Fruit fly (Drosophila melanogaster) whole organism, embryonic: Measurements from ENCODE around the gene PEK.

Experiments
- Adf1 ChIP-seq: fragments of 200-800 bp; sonication (Bioruptor generic); IDR thresholded peaks from 2 replicates; pipeline ENCODE4 v1.3.6; 2022; ENCODE audit warnings: missing biosample characterization, missing genetic modification characterization
- Bgb ChIP-seq: fragments of 200-800 bp; sonication (Bioruptor generic); IDR thresholded peaks from 2 replicates; pipeline ENCODE4 v1.3.6; 2022; ENCODE audit warnings: missing biosample characterization, missing genetic modification characterization; ENCODE audit not compliant: partially characterized antibody
- CG10147 ChIP-seq: fragments of 200-800 bp; sonication (Bioruptor generic); optimal IDR thresholded peaks from 2 replicates; lab custom pipeline; 2019; ENCODE audit warnings: missing biosample characterization, mild to moderate bottlenecking, missing genetic modification characterization, moderate library complexity
- CG13775 ChIP-seq: fragments of 200-800 bp; sonication (Bioruptor generic); optimal IDR thresholded peaks from 3 replicates; lab custom pipeline; 2017; ENCODE audit warnings: missing biosample characterization, mild to moderate bottlenecking, missing genetic modification characterization
- CG14014 ChIP-seq: fragments of 200-800 bp; sonication (Bioruptor generic); IDR thresholded peaks from 2 replicates; pipeline ENCODE4 v1.3.6; 2022; ENCODE audit warnings: missing biosample characterization, missing genetic modification characterization
- CG14667 ChIP-seq: fragments of 200-800 bp; sonication (Bioruptor generic); IDR thresholded peaks from 2 replicates; pipeline ENCODE4 v1.3.6; 2022; ENCODE audit warnings: missing biosample characterization, missing genetic modification characterization
- CG1602 ChIP-seq: fragments of 200-800 bp; sonication (Bioruptor generic); optimal IDR thresholded peaks from 3 replicates; lab custom pipeline; 2016; ENCODE audit warnings: missing biosample characterization, missing genetic modification characterization
- CG17361 ChIP-seq: fragments of 200-800 bp; sonication (Bioruptor generic); IDR thresholded peaks from 3 replicates; pipeline ENCODE4 v1.3.6; 2022; ENCODE audit warnings: missing biosample characterization, missing genetic modification characterization
- CG17385 ChIP-seq: fragments of 200-800 bp; sonication (Bioruptor generic); optimal IDR thresholded peaks from 3 replicates; lab custom pipeline; 2018; ENCODE audit warnings: missing biosample characterization, mild to moderate bottlenecking, missing genetic modification characterization
- CG17802 ChIP-seq: fragments of 200-800 bp; sonication (Bioruptor generic); optimal IDR thresholded peaks from 2 replicates; lab custom pipeline; 2018; ENCODE audit warnings: missing biosample characterization, mild to moderate bottlenecking, missing genetic modification characterization, moderate library complexity
- CG31365 ChIP-seq: fragments of 200-800 bp; sonication (Bioruptor generic); optimal IDR thresholded peaks from 2 replicates; lab custom pipeline; 2018; ENCODE audit warnings: missing biosample characterization, mild to moderate bottlenecking, missing genetic modification characterization
- CG31388 ChIP-seq: fragments of 200-800 bp; sonication (Bioruptor generic); optimal IDR thresholded peaks from 2 replicates; lab custom pipeline; 2016; ENCODE audit warnings: missing biosample characterization, missing genetic modification characterization
- CG32532 ChIP-seq: fragments of 200-800 bp; sonication (Bioruptor generic); IDR thresholded peaks from 2 replicates; pipeline ENCODE4 v1.3.6; 2022; ENCODE audit warnings: missing biosample characterization, missing genetic modification characterization
- CG3407 ChIP-seq: fragments of 200-800 bp; sonication (Bioruptor generic); optimal IDR thresholded peaks from 2 replicates; lab custom pipeline; 2018; ENCODE audit warnings: missing biosample characterization, mild to moderate bottlenecking, missing genetic modification characterization
- CG34422 ChIP-seq: fragments of 200-800 bp; sonication (Bioruptor generic); IDR thresholded peaks from 3 replicates; pipeline ENCODE4 v1.3.6; 2022; ENCODE audit warnings: missing biosample characterization, missing genetic modification characterization
- CG43689 ChIP-seq: fragments of 200-800 bp; sonication (Bioruptor generic); IDR thresholded peaks from 2 replicates; pipeline ENCODE4 v1.3.6; 2022; ENCODE audit warnings: missing biosample characterization, missing genetic modification characterization
- CG4617 ChIP-seq: fragments of 200-800 bp; sonication (Bioruptor generic); optimal IDR thresholded peaks from 3 replicates; lab custom pipeline; 2016; ENCODE audit warnings: missing biosample characterization, missing genetic modification characterization, borderline replicate concordance
- CG6791 ChIP-seq: fragments of 200-800 bp; sonication (Bioruptor generic); IDR thresholded peaks from 3 replicates; pipeline ENCODE4 v1.3.6; 2022; ENCODE audit warnings: missing biosample characterization, missing genetic modification characterization; ENCODE audit not compliant: partially characterized antibody
- CG7357 ChIP-seq: fragments of 200-800 bp; sonication (Bioruptor generic); IDR thresholded peaks from 3 replicates; pipeline ENCODE4 v1.3.6; 2022; ENCODE audit warnings: missing biosample characterization, missing genetic modification characterization
- CG7745 ChIP-seq: fragments of 200-800 bp; sonication (Bioruptor generic); optimal IDR thresholded peaks from 2 replicates; lab custom pipeline; 2018; ENCODE audit warnings: missing biosample characterization, mild to moderate bottlenecking, missing genetic modification characterization, moderate library complexity
- CG7786 ChIP-seq: fragments of 200-800 bp; sonication (Bioruptor generic); optimal IDR thresholded peaks from 2 replicates; lab custom pipeline; 2016; ENCODE audit warnings: missing biosample characterization, missing genetic modification characterization
- CG7928 ChIP-seq: fragments of 200-800 bp; sonication (Bioruptor generic); optimal IDR thresholded peaks from 2 replicates; lab custom pipeline; 2017; ENCODE audit warnings: missing biosample characterization, mild to moderate bottlenecking, missing genetic modification characterization
- Camta ChIP-seq: fragments of 200-800 bp; sonication (Bioruptor generic); optimal IDR thresholded peaks from 2 replicates; lab custom pipeline; 2016; ENCODE audit warnings: missing biosample characterization, missing genetic modification characterization
- Deaf1 ChIP-seq: fragments of 200-800 bp; optimal IDR thresholded peaks from 3 replicates; lab custom pipeline; 2019; ENCODE audit warnings: missing biosample characterization, mild to moderate bottlenecking, missing genetic modification characterization, moderate library complexity
- Dfd ChIP-seq, 2 experiments: fragments of >200 bp; optimal IDR thresholded peaks; 2 replicates each; lab custom pipeline; 2017; ENCODE audit warnings: missing biosample characterization in 2 of 2, missing genetic modification characterization in 2 of 2
- Drgx ChIP-seq: fragments of 200-800 bp; sonication (Bioruptor generic); IDR thresholded peaks from 2 replicates; pipeline ENCODE4 v1.3.6; 2022; ENCODE audit warnings: missing biosample characterization, missing genetic modification characterization
- HLH4C ChIP-seq: fragments of 200-800 bp; sonication (Bioruptor generic); IDR thresholded peaks from 3 replicates; pipeline ENCODE4 v1.3.6; 2022; ENCODE audit warnings: missing biosample characterization, missing genetic modification characterization; ENCODE audit not compliant: partially characterized antibody
- HLHmδ ChIP-seq: fragments of 200-800 bp; sonication (Bioruptor generic); optimal IDR thresholded peaks from 2 replicates; lab custom pipeline; 2018; ENCODE audit warnings: missing biosample characterization, mild to moderate bottlenecking, missing genetic modification characterization, moderate library complexity
- Hr39 ChIP-seq: fragments of >200 bp; optimal IDR thresholded peaks from 2 replicates; lab custom pipeline; 2017
- Lhr ChIP-seq: fragments of 200-800 bp; sonication (Bioruptor generic); optimal IDR thresholded peaks from 3 replicates; lab custom pipeline; 2017; ENCODE audit warnings: mild to moderate bottlenecking, missing biosample characterization, missing genetic modification reagents, missing genetic modification characterization
- MBD-R2 ChIP-seq: fragments of 200-800 bp; sonication (Bioruptor generic); IDR thresholded peaks from 2 replicates; pipeline ENCODE4 v1.3.6; 2022; ENCODE audit warnings: missing biosample characterization, missing genetic modification characterization
- NfI ChIP-seq: fragments of 200-800 bp; sonication (Bioruptor generic); optimal IDR thresholded peaks from 3 replicates; lab custom pipeline; 2018; ENCODE audit warnings: missing biosample characterization, mild to moderate bottlenecking, missing genetic modification characterization, moderate library complexity
- Oli ChIP-seq: fragments of 200-800 bp; sonication (Bioruptor generic); optimal IDR thresholded peaks from 2 replicates; lab custom pipeline; 2018; ENCODE audit warnings: missing biosample characterization, mild to moderate bottlenecking, missing genetic modification characterization, moderate library complexity
- Opbp ChIP-seq: fragments of 200-800 bp; sonication (Bioruptor generic); IDR thresholded peaks from 3 replicates; pipeline ENCODE4 v1.3.6; 2022; ENCODE audit warnings: missing biosample characterization, missing genetic modification characterization; ENCODE audit not compliant: partially characterized antibody
- Optix ChIP-seq: fragments of 200-800 bp; sonication (Bioruptor generic); IDR thresholded peaks from 3 replicates; pipeline ENCODE4 v1.3.6; 2022; ENCODE audit warnings: missing biosample characterization, missing genetic modification characterization
- Sin3A ChIP-seq: fragments of >200 bp; optimal IDR thresholded peaks from 2 replicates; lab custom pipeline; 2018
- Six4 ChIP-seq: fragments of 200-800 bp; sonication (Bioruptor generic); optimal IDR thresholded peaks from 2 replicates; lab custom pipeline; 2016; ENCODE audit warnings: missing biosample characterization, missing genetic modification characterization
- Tbp ChIP-seq: fragments of >200 bp; optimal IDR thresholded peaks from 2 replicates; lab custom pipeline; 2018; ENCODE audit warnings: missing biosample characterization, missing genetic modification characterization
- az2 ChIP-seq: fragments of 200-800 bp; sonication (Bioruptor generic); optimal IDR thresholded peaks from 3 replicates; lab custom pipeline; 2016; ENCODE audit warnings: missing biosample characterization, missing genetic modification characterization
- bbx ChIP-seq: fragments of 200-800 bp; sonication (Bioruptor generic); IDR thresholded peaks from 2 replicates; pipeline ENCODE4 v1.3.6; 2022; ENCODE audit warnings: missing biosample characterization, missing genetic modification characterization; ENCODE audit not compliant: partially characterized antibody
- br ChIP-seq: fragments of >200 bp; optimal IDR thresholded peaks from 2 replicates; lab custom pipeline; 2017
- bsh ChIP-seq, 2 experiments: fragments of 200-800 bp; sonication (Bioruptor generic); optimal IDR thresholded peaks; 2 replicates each; lab custom pipeline; 2017 to 2018; ENCODE audit warnings: mild to moderate bottlenecking in 2 of 2, missing biosample characterization in 2 of 2, missing genetic modification characterization in 2 of 2, moderate library complexity in 1 of 2
- cas ChIP-seq: fragments of 200-800 bp; sonication (Bioruptor generic); IDR thresholded peaks from 2 replicates; pipeline ENCODE4 v1.3.6; 2022; ENCODE audit warnings: missing biosample characterization, missing genetic modification characterization
- ftz-f1 ChIP-seq: fragments of 200-800 bp; sonication (Bioruptor generic); optimal IDR thresholded peaks from 2 replicates; lab custom pipeline; 2016; ENCODE audit warnings: missing biosample characterization, missing genetic modification characterization
- gcm ChIP-seq: fragments of 200-800 bp; sonication (Bioruptor generic); optimal IDR thresholded peaks from 2 replicates; lab custom pipeline; 2019; ENCODE audit warnings: missing biosample characterization, mild to moderate bottlenecking, missing genetic modification characterization, moderate library complexity
- otp ChIP-seq: fragments of 200-800 bp; sonication (Bioruptor generic); IDR thresholded peaks from 3 replicates; pipeline ENCODE4, ENCODE4 v1.3.6; 2022; ENCODE audit warnings: missing biosample characterization, missing genetic modification characterization
- row ChIP-seq: fragments of 200-800 bp; sonication (Bioruptor generic); IDR thresholded peaks from 3 replicates; pipeline ENCODE4 v1.3.6; 2022; ENCODE audit warnings: missing biosample characterization, missing genetic modification characterization
- sim ChIP-seq: fragments of 200-800 bp; sonication (Bioruptor generic); IDR thresholded peaks from 2 replicates; pipeline ENCODE4 v1.3.6; 2022; ENCODE audit warnings: missing biosample characterization, missing genetic modification characterization
- sob ChIP-seq: fragments of 200-800 bp; sonication (Bioruptor generic); IDR thresholded peaks from 2 replicates; pipeline ENCODE4 v1.3.6; 2022; ENCODE audit warnings: missing biosample characterization, missing genetic modification characterization
- stwl ChIP-seq: fragments of 200-800 bp; sonication (Bioruptor generic); optimal IDR thresholded peaks from 3 replicates; lab custom pipeline; 2018; ENCODE audit warnings: missing biosample characterization, mild to moderate bottlenecking, missing genetic modification characterization, moderate library complexity
- tx ChIP-seq: fragments of 200-800 bp; sonication (Bioruptor generic); optimal IDR thresholded peaks from 2 replicates; lab custom pipeline; 2016; ENCODE audit warnings: missing biosample characterization, missing genetic modification characterization
- zfh2 ChIP-seq: fragments of 200-800 bp; sonication (Bioruptor generic); optimal IDR thresholded peaks from 2 replicates; lab custom pipeline; 2016; ENCODE audit warnings: missing biosample characterization, missing genetic modification characterization

The PEK gene

DNA sequence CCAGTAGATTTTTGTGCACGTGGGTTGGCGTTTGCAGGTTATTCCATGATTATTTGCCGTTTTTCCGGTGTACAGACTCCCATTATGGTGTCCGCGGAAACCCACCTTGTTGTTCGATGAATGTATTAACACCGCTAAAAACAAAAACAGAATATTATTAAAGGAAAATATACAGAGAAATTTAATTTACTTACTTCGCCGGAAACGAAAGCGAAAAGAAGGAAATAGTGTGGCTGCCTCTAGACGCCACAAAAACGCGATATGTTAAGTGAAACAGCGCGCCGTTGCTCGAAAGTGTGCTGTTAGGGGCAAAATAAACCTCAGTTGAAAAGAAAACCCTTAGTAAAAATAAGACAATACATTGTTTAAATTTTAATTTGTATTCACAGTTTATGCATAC, 2.3 kb upstream of the PEK start, which contains the start of gene RpL35A (continued):
- peak; percentile 17 for TF ChIP-seq Deaf1 (tag; lab: Kevin White, UChicago)
- no peak for TF ChIP-seq CG43689 (GFP tag; lab: Robert Waterston, UW)
- TF ChIP-seq CG10147 (GFP tag; lab: Kevin White, UChicago): peak; percentile 56
- TF ChIP-seq CG31388 (GFP tag; lab: Kevin White, UChicago): peak; percentile 38
- TF ChIP-seq CG17361 (GFP tag; lab: Robert Waterston, UW): peak; percentile 66; the same call in 2 of the 3 replicates
- TF ChIP-seq CG3407: peak; percentile 70
- peak; percentile 49; the same call in 2 of the 3 replicates for TF ChIP-seq Opbp
- TF ChIP-seq CG7357 (GFP tag; lab: Robert Waterston, UW): no peak
- no peak for TF ChIP-seq Drgx (GFP tag; lab: Robert Waterston, UW)
- TF ChIP-seq az2 (GFP tag; lab: Kevin White, UChicago): peak; percentile 36
- peak; percentile 69 for TF ChIP-seq sob (GFP tag; lab: Robert Waterston, UW)
- TF ChIP-seq Camta (GFP tag; lab: Kevin White, UChicago): peak; percentile 69
- TF ChIP-seq CG4617 (GFP tag; lab: Kevin White, UChicago): peak; percentile 21
- no peak for TF ChIP-seq Dfd (GFP tag; optimal IDR thresholded peaks at IDR 0.05; lab: Kevin White, UChicago)
- TF ChIP-seq CG31365: peak; percentile 61
- peak; percentile 49; the same call in 2 of the 3 replicates for TF ChIP-seq Optix (GFP tag; lab: Robert Waterston, UW)
- peak; percentile 5 for TF ChIP-seq Sin3A (lab: Kevin White, UChicago)
- TF ChIP-seq otp (GFP tag; lab: Robert Waterston, UW): peak; percentile 74; the same call in 1 of the 3 replicates
- TF ChIP-seq CG13775 (GFP tag; lab: Kevin White, UChicago): peak; percentile 79
- TF ChIP-seq MBD-R2 (GFP tag; lab: Robert Waterston, UW): peak; percentile 32; the same call in 1 of the 2 replicates
- peak; percentile 87 for TF ChIP-seq NfI (GFP tag; lab: Kevin White, UChicago)
- TF ChIP-seq zfh2 (GFP tag; lab: Kevin White, UChicago): peak; percentile 18
- TF ChIP-seq tx: no peak
- no peak for TF ChIP-seq Tbp
- no peak for TF ChIP-seq cas (GFP tag; lab: Robert Waterston, UW)
- peak; percentile 43 for TF ChIP-seq CG7928 (GFP tag; lab: Kevin White, UChicago)
- TF ChIP-seq stwl (tag; lab: Kevin White, UChicago): peak; percentile 41
- no peak for TF ChIP-seq bbx (GFP tag; lab: Robert Waterston, UW)
- no peak for TF ChIP-seq ftz-f1 (GFP tag; lab: Kevin White, UChicago)
- TF ChIP-seq CG17802 (tag; lab: Kevin White, UChicago): peak; percentile 55
- TF ChIP-seq row (GFP tag; lab: Robert Waterston, UW): 0 out of 3 replicates have a peak, but pooled peaks have one; percentile 40
- no peak for TF ChIP-seq Hr39 (lab: Kevin White, UChicago)
- peak; percentile 73 for TF ChIP-seq CG32532 (GFP tag; lab: Robert Waterston, UW)
- TF ChIP-seq Adf1 (GFP tag; lab: Robert Waterston, UW): no peak
- peak; percentile 67; the same call in 1 of the 2 replicates for TF ChIP-seq CG14014
- peak; percentile 79 for TF ChIP-seq CG17385
- TF ChIP-seq Bgb (GFP tag; lab: Robert Waterston, UW): no peak
- peak; percentile 6 for TF ChIP-seq CG1602 (GFP tag; lab: Kevin White, UChicago)
- TF ChIP-seq CG6791 (GFP tag; lab: Robert Waterston, UW): no peak
- TF ChIP-seq sim (GFP tag; lab: Robert Waterston, UW): 0 out of 2 replicates have a peak, but pooled peaks have one; percentile 28
- TF ChIP-seq CG34422 (GFP tag; lab: Robert Waterston, UW): peak; percentile 61; the same call in 1 of the 3 replicates
- no peak for TF ChIP-seq HLH4C
- peak; percentile 89 for TF ChIP-seq HLHmδ (GFP tag; lab: Kevin White, UChicago)
- TF ChIP-seq Lhr (GFP tag; lab: Kevin White, UChicago): peak; percentile 62
- TF ChIP-seq CG7745: no peak
- TF ChIP-seq CG7786: peak; percentile 24
- TF ChIP-seq CG14667 (GFP tag; lab: Robert Waterston, UW): no peak
- TF ChIP-seq Oli (tag; lab: Kevin White, UChicago): peak; percentile 43
- TF ChIP-seq Six4 (GFP tag; lab: Kevin White, UChicago): no peak
- no peak for TF ChIP-seq br (lab: Kevin White, UChicago)
- peak; percentile 53 to 60 for TF ChIP-seq bsh (GFP tag; optimal IDR thresholded peaks at IDR 0.05; lab: Kevin White, UChicago)
- peak; percentile 77 for TF ChIP-seq gcm (GFP tag; lab: Kevin White, UChicago)
